Worm (Caenorhabditis elegans): ENCODE measurements around the gene ddr-2.

ddr-2 gene

DNA sequence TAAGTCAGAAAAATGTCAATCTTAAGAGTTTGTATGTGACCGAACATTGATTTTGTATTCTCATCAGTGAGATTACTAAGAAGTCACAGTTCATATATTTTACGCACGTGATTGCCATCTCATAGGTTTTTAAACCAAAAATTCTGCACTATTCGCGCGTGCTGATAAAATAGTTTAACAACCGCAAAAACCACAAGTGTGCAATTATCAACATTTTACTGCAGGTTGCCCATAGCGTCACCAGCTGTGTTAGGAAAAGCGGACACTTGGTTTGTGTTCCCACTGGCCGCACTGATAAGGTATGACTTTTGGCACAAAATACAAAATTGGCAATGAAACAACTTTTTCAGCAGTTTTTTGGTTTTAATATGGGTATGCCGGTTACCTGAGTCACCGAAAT lies 25.0 kb upstream of the ddr-2 start:
- TF ChIP-seq snpc-4 (tag; optimal IDR thresholded peaks at IDR 0.05) (no peak), elt-3 (tag; optimal IDR thresholded peaks at IDR 0.05) (no peak), nhr-11 (tag; optimal IDR thresholded peaks at IDR 0.05) (no peak), jun-1 (tag; optimal IDR thresholded peaks at IDR 0.05) (peak; percentile 83), ztf-11 (tag; optimal IDR thresholded peaks at IDR 0.05) (no peak), lsy-12 (tag; optimal IDR thresholded peaks at IDR 0.05) (no peak), pha-4 (tag; optimal IDR thresholded peaks at IDR 0.05) (peak; percentile 45), lin-15B (tag; optimal IDR thresholded peaks at IDR 0.05) (no peak), skn-1 (tag; optimal IDR thresholded peaks at IDR 0.05) (no peak), sea-2 (GFP tag; optimal IDR thresholded peaks at IDR 0.05) (no peak), ama-1 (optimal IDR thresholded peaks at IDR 0.05) (no peak), fkh-10 (GFP tag; optimal IDR thresholded peaks at IDR 0.05) (no peak), eor-1 (tag; optimal IDR thresholded peaks at IDR 0.05) (no peak), daf-12 (tag; optimal IDR thresholded peaks at IDR 0.05) (no peak), nfya-1 (tag; optimal IDR thresholded peaks at IDR 0.05; ENCODE audit: insufficient read depth) (no peak), elt-2 (tag; optimal IDR thresholded peaks at IDR 0.05) (peak; percentile 96), aly-2 (tag; optimal IDR thresholded peaks at IDR 0.05) (no peak), elt-1 (tag; optimal IDR thresholded peaks at IDR 0.05) (no peak), fkh-2 (tag; optimal IDR thresholded peaks at IDR 0.05) (no peak), nhr-43 (tag; optimal IDR thresholded peaks at IDR 0.05; ENCODE audit: poor library complexity, severe bottlenecking) (no peak), nhr-77 (tag; optimal IDR thresholded peaks at IDR 0.05) (no peak), nhr-237 (tag; optimal IDR thresholded peaks at IDR 0.05) (no peak), fos-1 (tag; optimal IDR thresholded peaks at IDR 0.05) (no peak), pqm-1 (tag; optimal IDR thresholded peaks at IDR 0.05) (peak; percentile 98), ZK546.5 (tag; optimal IDR thresholded peaks at IDR 0.05) (no peak)

DNA sequence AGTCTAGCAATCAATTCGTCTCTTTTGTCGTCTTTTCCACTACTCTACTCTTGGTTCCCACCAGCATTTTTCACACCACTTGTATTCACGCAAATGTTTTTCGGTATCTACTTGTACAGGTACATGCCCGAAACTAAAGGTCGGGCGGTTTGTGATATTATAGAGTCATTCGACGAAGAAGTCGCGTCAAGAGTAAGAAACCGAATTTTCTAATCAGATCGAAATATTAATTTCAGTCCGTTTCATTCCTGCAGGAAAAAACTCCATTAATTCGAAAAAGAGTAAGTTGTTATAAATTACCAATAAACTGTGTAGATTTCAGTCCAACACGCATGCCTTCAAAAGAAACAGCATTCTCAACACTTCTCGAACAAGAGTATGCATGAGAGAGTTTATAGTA lies 23.2 kb upstream of the ddr-2 start:
- TF ChIP-seq pqm-1 (tag; optimal IDR thresholded peaks at IDR 0.05) (no peak), ZK546.5 (tag; optimal IDR thresholded peaks at IDR 0.05) (no peak), eor-1 (tag; optimal IDR thresholded peaks at IDR 0.05) (no peak), hmg-11 (tag; optimal IDR thresholded peaks at IDR 0.05) (no peak), ztf-4 (tag; optimal IDR thresholded peaks at IDR 0.05) (no peak), fkh-2 (tag; optimal IDR thresholded peaks at IDR 0.05) (no peak), nhr-23 (tag; optimal IDR thresholded peaks at IDR 0.05) (no peak), lsy-12 (tag; optimal IDR thresholded peaks at IDR 0.05) (no peak), ama-1 (optimal IDR thresholded peaks at IDR 0.05) (no peak), nhr-11 (tag; optimal IDR thresholded peaks at IDR 0.05) (no peak)

DNA sequence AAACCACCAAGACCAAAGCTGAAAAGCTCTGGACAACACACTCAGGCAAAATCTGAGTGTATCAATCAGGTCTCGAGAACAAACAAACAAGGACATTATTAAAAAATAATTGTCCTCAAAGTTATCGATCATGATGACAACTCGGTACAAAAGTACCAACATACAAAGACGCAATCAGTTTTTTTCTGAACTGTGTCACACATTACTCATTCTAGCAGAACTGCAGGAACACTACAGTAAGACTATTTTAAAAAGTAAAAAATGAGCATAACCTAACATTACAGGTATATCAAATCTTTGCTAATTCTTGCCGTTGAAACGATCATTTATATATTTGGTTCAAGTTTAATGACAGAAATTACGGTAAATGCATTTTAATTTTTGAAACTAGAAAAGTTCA lies 18.9 kb upstream of the ddr-2 start, which contains the start of gene K09C4.2:
Gene K09C4.2, plus strand, starts transcription at position 301 of the 400 bp plus-strand sequence.
- no peak for TF ChIP-seq hmg-11 (tag; optimal IDR thresholded peaks at IDR 0.05)
- TF ChIP-seq nhr-77 (tag; optimal IDR thresholded peaks at IDR 0.05): no peak
- no peak for TF ChIP-seq fkh-2 (tag; optimal IDR thresholded peaks at IDR 0.05)
- no peak for TF ChIP-seq lsy-12 (tag; optimal IDR thresholded peaks at IDR 0.05)
- no peak for TF ChIP-seq ztf-11 (tag; optimal IDR thresholded peaks at IDR 0.05)
- TF ChIP-seq nhr-67 (tag; optimal IDR thresholded peaks at IDR 0.05): no peak

DNA sequence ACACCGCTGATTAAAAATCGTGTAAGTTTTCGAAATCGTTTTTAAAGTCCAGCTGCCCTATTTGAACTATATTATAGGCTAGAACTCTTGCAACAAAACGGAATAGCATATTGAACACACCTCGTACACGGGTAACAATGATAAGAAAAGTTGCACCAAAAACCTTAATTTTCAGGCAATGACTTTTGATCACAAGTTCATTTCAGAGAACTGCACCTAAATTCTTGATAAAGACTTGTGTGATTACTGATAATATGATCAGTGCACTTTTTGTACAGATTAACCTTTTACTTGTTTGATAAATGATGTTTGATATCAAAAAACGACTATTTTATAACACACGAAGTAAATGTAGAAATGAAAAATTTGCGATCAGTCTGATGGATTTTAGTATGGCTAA lies 17.3 kb upstream of the ddr-2 start:
- no peak for TF ChIP-seq nhr-25 (tag; optimal IDR thresholded peaks at IDR 0.05)
- TF ChIP-seq pha-4 (tag; optimal IDR thresholded peaks at IDR 0.05): no peak
- peak; percentile 88 for TF ChIP-seq elt-2 (tag; optimal IDR thresholded peaks at IDR 0.05)
- TF ChIP-seq pqm-1 (tag; optimal IDR thresholded peaks at IDR 0.05): peak; percentile 87

DNA sequence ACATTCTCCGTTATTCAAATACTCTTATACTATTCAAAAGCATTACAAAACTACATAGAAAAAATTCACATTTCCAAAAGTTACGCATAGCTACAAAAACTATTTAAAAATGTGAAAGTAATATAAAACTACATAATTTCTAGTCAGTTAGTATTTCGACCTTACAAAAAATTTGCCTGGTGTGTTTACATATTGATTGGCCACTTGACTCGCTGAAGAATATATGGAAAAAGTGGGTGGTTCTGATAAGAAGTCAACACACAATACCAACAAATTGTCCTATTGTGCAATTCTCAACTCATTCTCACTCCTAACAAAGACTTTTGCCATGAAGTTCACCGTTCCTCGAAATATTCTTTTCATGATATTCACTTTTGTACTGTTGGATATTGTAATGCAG lies 16.5 kb upstream of the ddr-2 start, which contains the start of gene K09C4.1:
Gene K09C4.1, plus strand, starts transcription at position 301 of the 400 bp plus-strand sequence.
- TF ChIP-seq nhr-12 (tag; optimal IDR thresholded peaks at IDR 0.05): no peak
- no peak for TF ChIP-seq sea-2 (GFP tag; optimal IDR thresholded peaks at IDR 0.05)
- TF ChIP-seq nhr-67 (tag; optimal IDR thresholded peaks at IDR 0.05): no peak
- no peak for TF ChIP-seq unc-39 (tag; optimal IDR thresholded peaks at IDR 0.05)
- TF ChIP-seq fos-1 (tag; optimal IDR thresholded peaks at IDR 0.05): no peak
- TF ChIP-seq elt-2 (tag; optimal IDR thresholded peaks at IDR 0.05): no peak
- no peak for TF ChIP-seq daf-12 (tag; optimal IDR thresholded peaks at IDR 0.05)

DNA sequence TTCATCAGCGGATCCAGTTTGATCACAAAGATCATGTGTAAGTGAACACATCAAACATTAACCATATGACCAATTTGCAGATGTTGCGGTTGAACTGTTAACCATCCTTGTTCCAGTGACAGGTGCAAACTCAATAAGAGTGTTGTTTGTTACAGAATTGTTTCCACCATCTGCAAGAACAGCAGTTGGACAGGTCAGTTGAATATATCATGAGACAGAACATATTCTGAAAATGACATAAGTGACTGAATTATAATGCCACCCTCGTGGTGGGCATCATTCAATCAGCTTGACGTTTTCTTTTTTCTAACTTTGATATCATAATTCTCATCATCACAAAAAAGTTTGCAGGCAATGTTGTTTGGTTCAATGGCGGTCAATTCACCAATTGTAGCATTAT lies 14.5 kb upstream of the ddr-2 start:
- TF ChIP-seq ceh-16 (tag; optimal IDR thresholded peaks at IDR 0.05): no peak
- TF ChIP-seq nhr-25 (tag; optimal IDR thresholded peaks at IDR 0.05): no peak
- no peak for TF ChIP-seq R02D3.7 (tag; optimal IDR thresholded peaks at IDR 0.05)
